Worm (Caenorhabditis elegans): Measurements from ENCODE around the gene acs-21.

acs-21 gene

DNA sequence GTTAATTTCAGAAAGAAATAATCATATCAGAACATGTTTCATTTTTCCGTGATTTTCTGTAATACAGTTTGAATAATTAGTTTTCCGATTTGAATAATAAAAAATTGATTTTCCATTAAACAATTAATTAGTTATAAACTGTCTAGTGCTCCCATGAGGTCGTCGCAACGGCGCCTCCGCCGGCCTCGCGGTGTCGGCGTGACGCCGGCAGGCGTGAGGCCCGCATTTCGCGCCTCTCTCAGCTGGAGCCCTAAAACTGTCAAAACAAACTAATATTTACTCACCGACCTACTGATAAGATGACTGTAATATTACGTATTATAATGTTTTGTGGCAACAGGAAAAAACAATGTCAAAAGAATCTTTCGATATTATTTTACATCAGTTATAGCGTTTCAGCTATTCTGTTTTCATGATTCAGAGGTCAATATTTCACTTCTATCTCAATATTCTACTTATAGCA lies 44.5 kb downstream of the acs-21 start, which contains the start of gene F02C9.2:
TSS of gene F02C9.2 (plus strand) at position 413 of the 463 bp plus-strand sequence.
- no peak for TF ChIP-seq hmbx-1 (tag; optimal IDR thresholded peaks at IDR 0.05)
- no peak for TF ChIP-seq ceh-36 (tag; optimal IDR thresholded peaks at IDR 0.05)
- no peak for TF ChIP-seq ets-7 (tag; optimal IDR thresholded peaks at IDR 0.05)
- no peak for TF ChIP-seq tra-4 (tag; optimal IDR thresholded peaks at IDR 0.05)
- TF ChIP-seq ceh-13 (GFP tag; optimal IDR thresholded peaks at IDR 0.05): no peak
- TF ChIP-seq pes-1 (GFP tag; IDR thresholded peaks at IDR 0.05): no peak
- TF ChIP-seq scrt-1 (GFP tag; IDR thresholded peaks at IDR 0.05): no peak
- no peak for TF ChIP-seq tbx-11 (GFP tag; IDR thresholded peaks at IDR 0.05)
- TF ChIP-seq hnd-1 (tag; optimal IDR thresholded peaks at IDR 0.05): no peak
- TF ChIP-seq ama-1 (optimal IDR thresholded peaks at IDR 0.05): no peak
- no peak for TF ChIP-seq sea-1 (GFP tag; conservative IDR thresholded peaks at IDR 0.05)
- no peak for TF ChIP-seq aly-1 (tag; optimal IDR thresholded peaks at IDR 0.05)
- TF ChIP-seq tbx-37 (GFP tag; conservative IDR thresholded peaks at IDR 0.05): no peak

DNA sequence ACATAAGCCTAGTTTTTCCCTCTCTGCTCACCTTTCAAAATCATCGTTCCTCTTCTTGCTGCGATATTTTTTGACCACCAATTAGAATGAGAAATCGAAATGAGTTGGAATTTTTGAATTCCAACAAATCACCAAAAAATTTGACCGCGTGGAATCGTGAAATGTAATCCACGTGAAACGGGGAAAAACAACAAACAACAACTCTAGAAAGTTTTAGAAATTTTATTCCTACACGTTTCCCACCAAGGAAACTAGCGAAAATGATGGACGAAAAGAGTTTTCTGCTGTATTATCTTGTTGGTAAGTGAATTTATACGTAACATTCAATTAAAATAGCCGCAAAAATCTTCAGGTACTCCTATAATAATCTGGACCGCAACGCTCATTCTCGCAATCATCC lies 49.6 kb downstream of the acs-21 start, which contains the start of the genes irld-3 and F02C9.1:
TSS of gene irld-3 (minus strand) at position 101 of the 400 bp plus-strand sequence.
TSS of gene F02C9.1 (plus strand) at position 216 of the 400 bp plus-strand sequence.
- TF ChIP-seq ceh-13 (GFP tag; optimal IDR thresholded peaks at IDR 0.05): no peak
- no peak for TF ChIP-seq B0310.2 (tag; optimal IDR thresholded peaks at IDR 0.05)
- TF ChIP-seq hnd-1 (tag; optimal IDR thresholded peaks at IDR 0.05): no peak
- TF ChIP-seq pes-1 (GFP tag; IDR thresholded peaks at IDR 0.05): no peak
- no peak for TF ChIP-seq scrt-1 (GFP tag; IDR thresholded peaks at IDR 0.05)
- no peak for TF ChIP-seq F13C5.2 (tag; optimal IDR thresholded peaks at IDR 0.05)
- no peak for TF ChIP-seq ets-7 (tag; optimal IDR thresholded peaks at IDR 0.05)
- no peak for TF ChIP-seq tbx-37 (GFP tag; conservative IDR thresholded peaks at IDR 0.05)
- TF ChIP-seq hmbx-1 (tag; optimal IDR thresholded peaks at IDR 0.05): no peak
- TF ChIP-seq ama-1 (optimal IDR thresholded peaks at IDR 0.05): no peak
- TF ChIP-seq flt-1 (GFP tag; IDR thresholded peaks at IDR 0.05): no peak
- no peak for TF ChIP-seq sea-1 (GFP tag; conservative IDR thresholded peaks at IDR 0.05)
- no peak for TF ChIP-seq ceh-36 (tag; optimal IDR thresholded peaks at IDR 0.05)
- TF ChIP-seq aly-1 (tag; optimal IDR thresholded peaks at IDR 0.05): no peak
- TF ChIP-seq tra-4 (tag; optimal IDR thresholded peaks at IDR 0.05): no peak
- no peak for TF ChIP-seq tbx-11 (GFP tag; IDR thresholded peaks at IDR 0.05)

All from whole organism, early embryonic.